Worm (Caenorhabditis elegans): ENCODE measurements around the gene tin-9.2.

DNA sequence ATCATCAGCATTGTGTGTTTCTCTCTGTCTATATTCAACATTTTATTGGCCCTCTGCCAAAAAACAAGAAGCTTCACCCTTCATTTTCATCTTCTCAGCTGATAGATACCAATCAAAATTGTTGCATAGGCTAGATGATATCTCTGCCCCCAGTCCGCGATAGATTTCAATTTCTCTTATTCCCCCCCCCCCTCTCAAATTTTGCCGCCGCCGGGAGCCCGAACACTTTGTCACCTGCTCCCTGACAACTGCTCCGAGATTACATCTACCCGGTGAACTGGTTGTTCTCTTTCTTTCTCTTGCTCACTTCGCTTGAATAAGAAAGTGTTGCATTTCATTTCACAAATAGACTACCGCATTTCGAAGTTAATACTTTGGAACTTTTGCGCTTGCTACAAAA lies 27.2 kb downstream of the tin-9.2 start:
- TF ChIP-seq alr-1 (tag; optimal IDR thresholded peaks at IDR 0.05; ENCODE audit: borderline replicate concordance) (no peak), lsy-2 (tag; optimal IDR thresholded peaks at IDR 0.05) (no peak), sptf-1 (tag; optimal IDR thresholded peaks at IDR 0.05) (no peak), nhr-76 (tag; optimal IDR thresholded peaks at IDR 0.05) (no peak), ztf-11 (tag; optimal IDR thresholded peaks at IDR 0.05) (no peak), unc-62 (GFP tag; optimal IDR thresholded peaks at IDR 0.05) (no peak), mdl-1 (tag; optimal IDR thresholded peaks at IDR 0.05) (no peak), skn-1 (tag; optimal IDR thresholded peaks at IDR 0.05) (no peak)
